Worm (Caenorhabditis elegans): ENCODE results near the gene lev-8.

Gene lev-8

ce11 chrX:11560615-11561014 is at the start of gene lev-8:
TSS of gene lev-8 (plus strand) at chrX:11560915.
- no peak for TF ChIP-seq nhr-25 (tag; optimal IDR thresholded peaks at IDR 0.05)
- no peak for TF ChIP-seq eor-1 (tag; optimal IDR thresholded peaks at IDR 0.05)
- no peak for TF ChIP-seq unc-39 (tag; optimal IDR thresholded peaks at IDR 0.05)
- TF ChIP-seq daf-12 (tag; optimal IDR thresholded peaks at IDR 0.05) = no peak
- TF ChIP-seq nhr-237 (tag; optimal IDR thresholded peaks at IDR 0.05) = no peak
- TF ChIP-seq nhr-23 (tag; optimal IDR thresholded peaks at IDR 0.05) = no peak
- no peak for TF ChIP-seq sea-2 (GFP tag; optimal IDR thresholded peaks at IDR 0.05)
- TF ChIP-seq fkh-2 (tag; optimal IDR thresholded peaks at IDR 0.05) = no peak
- no peak for TF ChIP-seq snpc-4 (tag; optimal IDR thresholded peaks at IDR 0.05)
- no peak for TF ChIP-seq jun-1 (tag; optimal IDR thresholded peaks at IDR 0.05)
- no peak for TF ChIP-seq lin-15B (tag; optimal IDR thresholded peaks at IDR 0.05)
- no peak for TF ChIP-seq zag-1 (tag; optimal IDR thresholded peaks at IDR 0.05)
- TF ChIP-seq lin-39 (tag; optimal IDR thresholded peaks at IDR 0.05) = no peak
- TF ChIP-seq skn-1 (tag; optimal IDR thresholded peaks at IDR 0.05) = no peak

ce11 chrX:11511231-11511630 is 49.5 kb upstream of the lev-8 start, which contains the start of gene ccdc-149:
TSS of gene ccdc-149 (minus strand) at chrX:11511451.
- TF ChIP-seq elt-2 (tag; optimal IDR thresholded peaks at IDR 0.05) (peak; percentile 11), nhr-67 (tag; optimal IDR thresholded peaks at IDR 0.05) (no peak), unc-62 (GFP tag; optimal IDR thresholded peaks at IDR 0.05) (no peak), ztf-11 (tag; optimal IDR thresholded peaks at IDR 0.05) (no peak)

DNA sequence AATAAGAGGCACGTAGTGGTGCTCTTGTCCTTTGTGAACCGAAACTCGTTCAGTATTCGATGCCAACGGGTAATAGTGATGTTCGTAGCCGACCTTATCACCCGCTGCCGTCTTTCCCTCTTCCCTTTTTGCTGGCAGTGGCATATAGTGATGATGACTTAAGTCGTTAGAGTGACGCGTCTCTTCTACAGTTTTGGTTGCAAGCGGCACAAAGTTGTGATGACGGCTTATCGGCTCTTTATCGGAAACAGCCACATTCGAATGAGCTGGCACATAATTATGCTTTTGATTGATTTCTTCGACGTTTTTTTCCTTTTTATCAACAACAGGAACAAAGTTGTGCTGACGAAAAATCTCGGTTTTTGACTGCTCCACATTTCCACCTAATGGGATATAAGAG is 45.3 kb upstream of the lev-8 start:
- peak; percentile 88 for TF ChIP-seq pqm-1 (tag; optimal IDR thresholded peaks at IDR 0.05)
- peak; percentile 3 for TF ChIP-seq fos-1 (tag; optimal IDR thresholded peaks at IDR 0.05)
- TF ChIP-seq ZK546.5 (tag; optimal IDR thresholded peaks at IDR 0.05) = no peak
- TF ChIP-seq pha-4 (tag; optimal IDR thresholded peaks at IDR 0.05) = peak; percentile 23
- TF ChIP-seq skn-1 (tag; optimal IDR thresholded peaks at IDR 0.05) = peak; percentile 76
- TF ChIP-seq jun-1 (tag; optimal IDR thresholded peaks at IDR 0.05) = peak; percentile 92
- TF ChIP-seq nhr-23 (tag; optimal IDR thresholded peaks at IDR 0.05) = no peak
- peak; percentile 98 for TF ChIP-seq elt-2 (tag; optimal IDR thresholded peaks at IDR 0.05)

DNA sequence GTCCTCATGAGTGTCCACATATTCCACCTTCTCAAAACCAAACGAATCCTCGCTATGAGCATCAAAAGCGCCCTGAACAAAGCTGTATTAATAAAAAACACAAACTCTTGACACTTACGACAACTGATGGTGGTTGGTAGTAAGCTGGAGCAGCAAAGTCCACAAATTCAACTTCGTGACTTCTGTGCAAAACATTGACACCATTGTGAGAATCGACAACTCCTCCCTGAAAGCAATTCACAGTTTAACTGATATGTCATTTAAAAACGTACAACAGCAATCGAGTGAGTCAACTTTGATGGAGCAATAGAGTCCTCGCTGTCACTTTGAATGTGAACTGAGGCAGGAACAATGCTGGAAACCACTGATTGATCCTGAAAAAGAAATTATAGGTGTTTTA is 43.3 kb upstream of the lev-8 start:
- TF ChIP-seq nhr-23 (tag; optimal IDR thresholded peaks at IDR 0.05) (no peak), nhr-77 (tag; optimal IDR thresholded peaks at IDR 0.05) (no peak), aly-2 (tag; optimal IDR thresholded peaks at IDR 0.05) (no peak), jun-1 (tag; optimal IDR thresholded peaks at IDR 0.05) (no peak), mml-1 (tag; optimal IDR thresholded peaks at IDR 0.05) (no peak), nhr-76 (tag; optimal IDR thresholded peaks at IDR 0.05) (no peak), nhr-28 (tag; optimal IDR thresholded peaks at IDR 0.05) (no peak), ztf-4 (tag; optimal IDR thresholded peaks at IDR 0.05) (no peak), elt-2 (tag; optimal IDR thresholded peaks at IDR 0.05) (no peak), daf-12 (tag; optimal IDR thresholded peaks at IDR 0.05) (no peak), tbx-2 (tag; optimal IDR thresholded peaks at IDR 0.05) (no peak)

- TF ChIP-seq unc-62 (GFP tag; optimal IDR thresholded peaks at IDR 0.05) = no peak
- peak; percentile 40 for TF ChIP-seq pha-4 (tag; optimal IDR thresholded peaks at IDR 0.05)
- TF ChIP-seq ztf-11 (tag; optimal IDR thresholded peaks at IDR 0.05) = no peak
- TF ChIP-seq mml-1 (tag; optimal IDR thresholded peaks at IDR 0.05) = no peak
- TF ChIP-seq ceh-82 (tag; optimal IDR thresholded peaks at IDR 0.05) = no peak
- TF ChIP-seq elt-2 (tag; optimal IDR thresholded peaks at IDR 0.05) = peak; percentile 57
- peak; percentile 26 for TF ChIP-seq ceh-28 (tag; optimal IDR thresholded peaks at IDR 0.05)
- no peak for TF ChIP-seq ztf-4 (tag; optimal IDR thresholded peaks at IDR 0.05)
- no peak for TF ChIP-seq nhr-23 (tag; optimal IDR thresholded peaks at IDR 0.05)
- no peak for TF ChIP-seq nhr-12 (tag; optimal IDR thresholded peaks at IDR 0.05)
- TF ChIP-seq egl-27 (tag; optimal IDR thresholded peaks at IDR 0.05) = no peak
- TF ChIP-seq nhr-67 (tag; optimal IDR thresholded peaks at IDR 0.05) = no peak
- TF ChIP-seq nhr-11 (tag; optimal IDR thresholded peaks at IDR 0.05) = no peak
- no peak for TF ChIP-seq nhr-25 (tag; optimal IDR thresholded peaks at IDR 0.05)
- TF ChIP-seq sea-2 (GFP tag; optimal IDR thresholded peaks at IDR 0.05) = no peak
- no peak for TF ChIP-seq ama-1 (optimal IDR thresholded peaks at IDR 0.05)
- no peak for TF ChIP-seq jun-1 (tag; optimal IDR thresholded peaks at IDR 0.05)
- TF ChIP-seq pqm-1 (tag; optimal IDR thresholded peaks at IDR 0.05) = peak; percentile 19
These were observed 42.3 kb upstream of the lev-8 start for ce11 chrX:11518415-11518814.

All from whole organism, L3 larva.